Worm (Caenorhabditis elegans) whole organism, young adult: Measurements from ENCODE around the gene mif-1.

Experiments used
- nhr-27 ChIP-seq: fragments of 200-800 bp; sonication (Bioruptor generic); optimal IDR thresholded peaks from 2 replicates; lab custom pipeline; 2018; ENCODE audit warnings: mild to moderate bottlenecking, missing genetic modification characterization, moderate library complexity, missing compliant biosample characterization
- nhr-80 ChIP-seq: sonication (generic microtip); optimal IDR thresholded peaks from 2 replicates; lab custom pipeline; 2016; ENCODE audit warnings: missing genetic modification characterization, missing compliant biosample characterization

ce11 chrIII:11895504-11895903 lies 47.6 kb downstream of the mif-1 start:
- no peak for TF ChIP-seq nhr-80 (tag; lab: Kevin White, UChicago)
- no peak for TF ChIP-seq nhr-27 (tag; lab: Kevin White, UChicago)
